Worm (Caenorhabditis elegans): ENCODE data around the gene C37C3.17.
A peak's percentile ranks its signal among the peaks of the same experiment; 100 is the strongest.

The C37C3.17 gene

ce11 chrV:7848251-7848650, 13.4 kb downstream of the C37C3.17 start (continued):
- TF ChIP-seq Y53G8AR.9 (GFP tag; conservative IDR thresholded peaks at IDR 0.05) (no peak), nhr-80 (tag; optimal IDR thresholded peaks at IDR 0.05) (peak; percentile 49), let-526 (GFP tag; IDR thresholded peaks at IDR 0.05) (no peak), Y67H2A.10 (GFP tag; conservative IDR thresholded peaks at IDR 0.05) (no peak), mcd-1 (GFP tag; IDR thresholded peaks at IDR 0.05) (peak; percentile 24; the same call in 1 of the 2 replicates), snpc-4 (GFP tag; optimal IDR thresholded peaks at IDR 0.05) (no peak), snpc-4 (tag; optimal IDR thresholded peaks at IDR 0.05) (peak in 1 of 4 experiments; percentile 8), ceh-27 (GFP tag; optimal IDR thresholded peaks at IDR 0.05) (peak; percentile 33), ztf-28 (GFP tag; IDR thresholded peaks at IDR 0.05) (no peak), hsf-1 (GFP tag; IDR thresholded peaks at IDR 0.05) (no peak), bed-1 (GFP tag; IDR thresholded peaks at IDR 0.05) (no peak), Y95B8A.8 (GFP tag; IDR thresholded peaks at IDR 0.05) (no peak), ekl-4 (GFP tag; IDR thresholded peaks at IDR 0.05) (no peak), zfh-2 (GFP tag; conservative IDR thresholded peaks at IDR 0.05) (peak; percentile 90), B0019.2 (GFP tag; conservative IDR thresholded peaks at IDR 0.05) (no peak)

ce11 chrV:7847687-7848086, 14.0 kb downstream of the C37C3.17 start:
- no peak for TF ChIP-seq ceh-100 (GFP tag; IDR thresholded peaks at IDR 0.05)
- TF ChIP-seq xnd-1 (tag; optimal IDR thresholded peaks at IDR 0.05) = no peak
- no peak for TF ChIP-seq Y53G8AR.9 (GFP tag; conservative IDR thresholded peaks at IDR 0.05)
- no peak for TF ChIP-seq pbrm-1 (GFP tag; IDR thresholded peaks at IDR 0.05)
- TF ChIP-seq T07F8.4 (tag; optimal IDR thresholded peaks at IDR 0.05) = no peak
- no peak for TF ChIP-seq madf-8 (GFP tag; conservative IDR thresholded peaks at IDR 0.05)
- no peak for TF ChIP-seq fkh-3 (tag; optimal IDR thresholded peaks at IDR 0.05)
- no peak for TF ChIP-seq madf-3 (GFP tag; IDR thresholded peaks at IDR 0.05)
- TF ChIP-seq ceh-79 (tag; optimal IDR thresholded peaks at IDR 0.05) = no peak
- TF ChIP-seq F22D6.2 (tag; optimal IDR thresholded peaks at IDR 0.05) = no peak

ce11 chrV:7847170-7847569, 14.5 kb downstream of the C37C3.17 start, which contains the start of gene memo-1:
Gene memo-1, minus strand, starts transcription at chrV:7847171.
- TF ChIP-seq ets-4 (GFP tag; optimal IDR thresholded peaks at IDR 0.05) (no peak), attf-6 (GFP tag; IDR thresholded peaks at IDR 0.05) (no peak), ama-1 (optimal IDR thresholded peaks at IDR 0.05) (peak; percentile 84), ama-1 (GFP tag; optimal IDR thresholded peaks at IDR 0.05) (no peak), F10E7.11 (tag; optimal IDR thresholded peaks at IDR 0.05) (no peak), ceh-27 (GFP tag; optimal IDR thresholded peaks at IDR 0.05) (peak; percentile 26), hmg-1.2 (GFP tag; IDR thresholded peaks at IDR 0.05) (0 out of 2 replicates have a peak, but pooled peaks have one; percentile 6), somi-1 (GFP tag; optimal IDR thresholded peaks at IDR 0.05) (no peak)

ce11 chrV:7842228-7842627, 19.5 kb downstream of the C37C3.17 start, which contains the start of gene grd-8:
Gene grd-8, plus strand, starts transcription at chrV:7842528.
- TF ChIP-seq T07F8.4 (tag; optimal IDR thresholded peaks at IDR 0.05) = no peak

ce11 chrV:7839485-7839884, 22.2 kb downstream of the C37C3.17 start, which contains the start of gene C37C3.12:
Gene C37C3.12, minus strand, starts transcription at chrV:7839585.
- TF ChIP-seq lsy-27 (tag; optimal IDR thresholded peaks at IDR 0.05; ENCODE audit: borderline replicate concordance, insufficient read depth) = no peak
- TF ChIP-seq ama-1 (optimal IDR thresholded peaks at IDR 0.05) = no peak
- TF ChIP-seq ama-1 (GFP tag; optimal IDR thresholded peaks at IDR 0.05) = no peak

All from whole organism, young adult.